Worm (Caenorhabditis elegans) whole organism, early embryonic: Measurements from ENCODE around the gene C48B4.8.

Experiments used
- B0310.2 ChIP-seq: sonication (generic microtip); optimal IDR thresholded peaks from 2 replicates; lab custom pipeline; 2016; ENCODE audit warnings: mild to moderate bottlenecking, missing genetic modification characterization, missing compliant biosample characterization
- F13C5.2 ChIP-seq: sonication (generic microtip); optimal IDR thresholded peaks from 2 replicates; lab custom pipeline; 2017; ENCODE audit warnings: mild to moderate bottlenecking, missing genetic modification characterization, inconsistent platforms, missing compliant biosample characterization
- aly-1 ChIP-seq: sonication (generic microtip); optimal IDR thresholded peaks from 2 replicates; lab custom pipeline; 2016; ENCODE audit warnings: missing genetic modification characterization, missing compliant biosample characterization
- ama-1 ChIP-seq: fragments of 150-350 bp; optimal IDR thresholded peaks from 2 replicates; lab custom pipeline; 2014
- ceh-13 ChIP-seq: fragments of 200-800 bp; sonication (Bioruptor generic); optimal IDR thresholded peaks from 2 replicates; lab custom pipeline; 2018; ENCODE audit warnings: mild to moderate bottlenecking, missing genetic modification characterization, missing compliant biosample characterization
- ceh-36 ChIP-seq: sonication (generic microtip); optimal IDR thresholded peaks from 2 replicates; lab custom pipeline; 2016; ENCODE audit warnings: missing genetic modification characterization, inconsistent platforms, missing compliant biosample characterization
- ets-7 ChIP-seq: sonication (generic microtip); optimal IDR thresholded peaks from 2 replicates; lab custom pipeline; 2016; ENCODE audit warnings: missing genotype, missing genetic modification characterization, missing compliant biosample characterization
- flt-1 ChIP-seq: fragments of 200-800 bp; sonication (Bioruptor generic); IDR thresholded peaks from 2 replicates; pipeline ENCODE4 v1.3.6; 2022; ENCODE audit warnings: missing genetic modification characterization, missing compliant biosample characterization
- hmbx-1 ChIP-seq: sonication (generic microtip); optimal IDR thresholded peaks from 2 replicates; lab custom pipeline; 2016; ENCODE audit warnings: mild to moderate bottlenecking, missing genetic modification characterization, missing compliant biosample characterization
- hmg-4 ChIP-seq: fragments of 200-800 bp; sonication (Bioruptor generic); optimal IDR thresholded peaks from 2 replicates; lab custom pipeline; 2018; ENCODE audit warnings: mild to moderate bottlenecking, missing genetic modification characterization, missing compliant biosample characterization
- hnd-1 ChIP-seq: sonication (generic microtip); optimal IDR thresholded peaks from 2 replicates; lab custom pipeline; 2016; ENCODE audit warnings: missing genetic modification characterization, missing compliant biosample characterization
- pes-1 ChIP-seq: fragments of 200-800 bp; sonication (Bioruptor generic); IDR thresholded peaks from 2 replicates; pipeline ENCODE4 v1.3.6; 2022; ENCODE audit warnings: missing genetic modification reagents, missing genetic modification characterization, missing compliant biosample characterization
- scrt-1 ChIP-seq: fragments of 200-800 bp; sonication (Bioruptor generic); IDR thresholded peaks from 2 replicates; pipeline ENCODE4 v1.3.6; 2022; ENCODE audit warnings: missing genetic modification characterization, missing compliant biosample characterization
- sea-1 ChIP-seq: fragments of 200-800 bp; sonication (Bioruptor generic); conservative IDR thresholded peaks from 2 replicates; pipeline ENCODE4 v1.3.6; 2022; ENCODE audit warnings: missing genetic modification characterization, missing compliant biosample characterization
- tbx-11 ChIP-seq: fragments of 200-800 bp; sonication (Bioruptor generic); IDR thresholded peaks from 2 replicates; pipeline ENCODE4 v1.3.6; 2022; ENCODE audit warnings: missing genetic modification characterization, missing compliant biosample characterization
- tbx-37 ChIP-seq: fragments of 200-800 bp; sonication (Bioruptor generic); conservative IDR thresholded peaks from 2 replicates; pipeline ENCODE4 v1.3.6; 2022; ENCODE audit warnings: missing genetic modification reagents, missing genetic modification characterization, missing compliant biosample characterization
- tra-4 ChIP-seq: sonication (generic microtip); optimal IDR thresholded peaks from 2 replicates; lab custom pipeline; 2017; ENCODE audit warnings: missing genetic modification characterization, missing compliant biosample characterization

C48B4.8 gene

DNA sequence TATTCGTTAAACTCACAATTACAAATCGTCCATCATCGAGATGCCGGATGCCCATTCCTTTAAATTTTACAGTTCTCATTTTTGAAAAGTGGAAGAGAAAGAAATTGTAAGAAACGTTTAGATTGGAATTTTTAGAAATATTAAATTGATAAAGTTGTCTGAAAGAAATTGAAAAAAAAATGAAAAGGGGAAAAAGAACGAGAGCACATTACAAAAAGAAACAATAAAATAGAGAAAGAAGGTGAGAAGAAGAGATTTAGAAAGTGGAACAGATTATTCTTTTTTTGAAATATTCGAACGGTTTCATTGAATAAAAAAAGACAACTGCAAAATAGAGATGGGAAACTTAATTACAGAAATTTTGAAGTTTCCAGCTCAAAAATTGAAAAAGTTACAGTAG, at the start of gene C48B4.8:
C48B4.8 (minus strand) TSS at position 101 of the 400 bp plus-strand sequence.
- TF ChIP-seq aly-1 (tag; lab: Kevin White, UChicago), result no peak

ce11 chrIII:9608650-9609049, 47.6 kb upstream of the C48B4.8 start, which contains the start of gene clec-161:
Gene clec-161, minus strand, starts transcription at chrIII:9608750.
- TF ChIP-seq tra-4 (tag; lab: Kevin White, UChicago) (no peak), hnd-1 (tag; lab: Kevin White, UChicago) (no peak), ama-1 (lab: Kevin White, UChicago) (no peak), hmbx-1 (tag; lab: Kevin White, UChicago) (no peak)

DNA sequence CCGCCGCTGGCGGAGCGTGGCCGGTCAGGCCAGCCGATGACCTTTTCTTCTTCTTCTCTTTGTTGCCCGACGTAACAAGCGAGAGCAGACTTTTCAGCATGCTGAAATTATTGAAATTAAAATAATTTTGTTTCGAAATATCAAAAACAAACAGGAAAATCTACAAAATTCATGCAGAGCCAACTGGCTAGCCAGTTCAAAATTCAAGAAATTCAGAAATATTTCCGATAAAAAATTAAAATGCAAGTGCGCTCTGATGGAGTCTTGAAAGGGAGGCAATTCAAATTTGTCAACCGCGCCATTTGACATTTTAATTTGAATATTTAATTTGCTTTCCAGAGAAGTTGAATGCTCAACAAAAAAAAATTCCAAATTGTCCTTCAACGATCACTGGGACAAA, 39.6 kb upstream of the C48B4.8 start, which contains the start of gene F58A4.2:
F58A4.2 (minus strand) TSS at position 101 of the 400 bp plus-strand sequence.
- no peak for TF ChIP-seq flt-1
- no peak for TF ChIP-seq ceh-36 (tag; lab: Kevin White, UChicago)
- TF ChIP-seq hnd-1 (tag; lab: Kevin White, UChicago), result no peak
- no peak for TF ChIP-seq ama-1 (lab: Kevin White, UChicago)
- TF ChIP-seq sea-1, result no peak
- no peak for TF ChIP-seq hmg-4 (GFP tag; lab: Kevin White, UChicago)
- TF ChIP-seq scrt-1 (GFP tag; lab: Robert Waterston, UW), result no peak
- TF ChIP-seq ceh-13 (GFP tag; lab: Kevin White, UChicago), result no peak
- TF ChIP-seq pes-1 (GFP tag; lab: Robert Waterston, UW), result no peak
- TF ChIP-seq F13C5.2 (tag; lab: Kevin White, UChicago), result no peak
- TF ChIP-seq tbx-11 (GFP tag; lab: Robert Waterston, UW), result no peak
- no peak for TF ChIP-seq tra-4 (tag; lab: Kevin White, UChicago)
- TF ChIP-seq ets-7 (tag; lab: Kevin White, UChicago), result no peak
- TF ChIP-seq B0310.2, result no peak
- TF ChIP-seq aly-1 (tag; lab: Kevin White, UChicago), result no peak
- TF ChIP-seq hmbx-1 (tag; lab: Kevin White, UChicago), result no peak
- TF ChIP-seq tbx-37 (GFP tag; lab: Robert Waterston, UW), result no peak

DNA sequence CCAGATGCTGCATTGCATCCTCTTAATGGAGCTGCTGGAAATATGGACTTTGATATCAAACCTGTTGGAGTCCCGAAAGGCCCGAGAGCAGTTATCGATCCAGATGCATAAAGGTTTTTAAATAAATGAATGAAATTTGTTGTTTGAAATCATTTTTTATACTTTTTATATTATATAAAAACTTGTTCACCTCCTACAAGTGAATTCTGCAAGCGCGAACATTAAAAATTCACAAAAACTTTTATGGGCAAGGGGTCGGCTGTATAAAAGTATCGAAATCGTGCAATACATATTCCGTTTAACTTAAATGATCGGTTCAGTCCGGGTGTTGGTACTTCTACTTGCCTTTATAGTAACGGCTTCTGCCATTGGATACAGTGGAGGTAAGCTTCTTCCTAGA, 37.1 kb upstream of the C48B4.8 start, which contains the start of gene F58A4.1:
F58A4.1 (plus strand) TSS at position 301 of the 400 bp plus-strand sequence.
- TF ChIP-seq hnd-1 (tag; lab: Kevin White, UChicago), result no peak
- no peak for TF ChIP-seq ama-1 (lab: Kevin White, UChicago)
- no peak for TF ChIP-seq tbx-11 (GFP tag; lab: Robert Waterston, UW)
- TF ChIP-seq F13C5.2 (tag; lab: Kevin White, UChicago), result no peak
- TF ChIP-seq sea-1, result no peak
- no peak for TF ChIP-seq ets-7 (tag; lab: Kevin White, UChicago)
- no peak for TF ChIP-seq ceh-13 (GFP tag; lab: Kevin White, UChicago)
- TF ChIP-seq ceh-36 (tag; lab: Kevin White, UChicago), result no peak
- no peak for TF ChIP-seq pes-1 (GFP tag; lab: Robert Waterston, UW)
- TF ChIP-seq B0310.2, result no peak
- no peak for TF ChIP-seq flt-1

DNA sequence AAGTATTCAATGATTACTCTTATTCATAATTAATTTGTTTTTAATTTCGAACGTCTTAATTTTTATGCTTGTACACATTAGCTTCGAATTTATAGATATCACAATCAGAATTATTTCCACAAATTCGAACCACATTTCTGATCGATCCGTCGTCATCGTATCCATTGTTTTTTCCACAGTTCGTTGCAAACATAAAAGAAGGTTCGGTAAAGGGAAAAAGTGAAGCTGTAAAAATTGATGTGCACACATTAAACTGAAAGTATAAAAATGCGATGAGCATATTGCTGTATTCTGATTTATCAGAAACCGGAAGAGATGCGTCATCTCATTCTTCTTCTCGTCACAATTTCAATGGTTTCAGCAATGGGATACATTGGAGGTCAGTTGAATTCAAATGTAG, 36.0 kb upstream of the C48B4.8 start, which contains the start of gene C48B4.12:
C48B4.12 (plus strand) TSS at position 301 of the 400 bp plus-strand sequence.
- no peak for TF ChIP-seq tbx-37 (GFP tag; lab: Robert Waterston, UW)
- TF ChIP-seq B0310.2, result no peak
- no peak for TF ChIP-seq sea-1
- no peak for TF ChIP-seq F13C5.2 (tag; lab: Kevin White, UChicago)
- no peak for TF ChIP-seq pes-1 (GFP tag; lab: Robert Waterston, UW)
- no peak for TF ChIP-seq hnd-1 (tag; lab: Kevin White, UChicago)
- no peak for TF ChIP-seq ceh-36 (tag; lab: Kevin White, UChicago)
- TF ChIP-seq hmbx-1 (tag; lab: Kevin White, UChicago), result no peak
- TF ChIP-seq ama-1 (lab: Kevin White, UChicago), result no peak
- no peak for TF ChIP-seq hmg-4 (GFP tag; lab: Kevin White, UChicago)
- TF ChIP-seq aly-1 (tag; lab: Kevin White, UChicago), result no peak

- no peak for TF ChIP-seq ceh-36 (tag; lab: Kevin White, UChicago)
- TF ChIP-seq tbx-11 (GFP tag; lab: Robert Waterston, UW), result no peak
- TF ChIP-seq ets-7 (tag; lab: Kevin White, UChicago), result no peak
- no peak for TF ChIP-seq aly-1 (tag; lab: Kevin White, UChicago)
- TF ChIP-seq ceh-13 (GFP tag; lab: Kevin White, UChicago), result no peak
- TF ChIP-seq sea-1, result no peak
- no peak for TF ChIP-seq F13C5.2 (tag; lab: Kevin White, UChicago)
- TF ChIP-seq tra-4 (tag; lab: Kevin White, UChicago), result no peak
- TF ChIP-seq hnd-1 (tag; lab: Kevin White, UChicago), result no peak
- TF ChIP-seq hmbx-1 (tag; lab: Kevin White, UChicago), result no peak
- TF ChIP-seq ama-1 (lab: Kevin White, UChicago), result no peak
- no peak for TF ChIP-seq scrt-1 (GFP tag; lab: Robert Waterston, UW)
Observed at ce11 chrIII:9595563-9595962, 34.5 kb upstream of the C48B4.8 start, which contains the start of gene rom-2. Gene rom-2, minus strand, starts transcription at chrIII:9595663.

DNA sequence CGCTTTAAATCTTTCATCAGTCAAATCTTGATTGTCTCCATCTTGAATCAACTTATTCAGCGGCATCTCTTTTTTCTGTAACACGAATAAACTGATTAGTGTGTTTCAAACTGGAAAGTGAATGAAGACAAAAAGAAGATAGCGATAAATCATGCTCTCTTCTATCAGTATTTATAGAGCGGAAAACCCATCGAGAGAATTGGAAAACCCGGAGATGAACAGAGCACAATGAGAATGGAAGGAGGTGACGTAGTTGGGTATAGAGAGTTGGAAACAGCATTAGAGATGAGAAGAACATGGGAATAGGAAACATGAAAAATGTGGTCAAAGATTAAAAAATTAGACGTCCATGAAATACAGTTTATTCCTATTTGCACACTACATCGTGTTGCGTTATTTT, 31.1 kb upstream of the C48B4.8 start, which contains the start of gene acox-1.5:
acox-1.5 (minus strand) TSS at position 75 of the 400 bp plus-strand sequence.
- no peak for TF ChIP-seq scrt-1 (GFP tag; lab: Robert Waterston, UW)
- TF ChIP-seq aly-1 (tag; lab: Kevin White, UChicago), result no peak
- no peak for TF ChIP-seq hmg-4 (GFP tag; lab: Kevin White, UChicago)
- TF ChIP-seq ets-7 (tag; lab: Kevin White, UChicago), result no peak
- no peak for TF ChIP-seq tbx-11 (GFP tag; lab: Robert Waterston, UW)
- no peak for TF ChIP-seq flt-1
- TF ChIP-seq ceh-13 (GFP tag; lab: Kevin White, UChicago), result no peak
- TF ChIP-seq tbx-37 (GFP tag; lab: Robert Waterston, UW), result no peak
- TF ChIP-seq pes-1 (GFP tag; lab: Robert Waterston, UW), result no peak
- TF ChIP-seq ceh-36 (tag; lab: Kevin White, UChicago), result no peak
- no peak for TF ChIP-seq F13C5.2 (tag; lab: Kevin White, UChicago)
